Worm (Caenorhabditis elegans): Measurements from ENCODE around the gene F10E9.1.
"Not testable (repeated sequence)": the region's sequence is repeated elsewhere in the genome, so short reads cannot be mapped to it uniquely, and the experiment has no call there.

Gene F10E9.1

ce11 chrIII:8324412-8324811 is 1.4 kb downstream of the F10E9.1 start, which contains the start of gene F10E9.12:
Gene F10E9.12, plus strand, starts transcription at chrIII:8324542.
- TF ChIP-seq W03F9.2 (tag; optimal IDR thresholded peaks at IDR 0.05) (no peak), dao-5 (tag; optimal IDR thresholded peaks at IDR 0.05) (no peak), him-1 (tag; optimal IDR thresholded peaks at IDR 0.05) (no peak)

- no peak for TF ChIP-seq W03F9.2 (tag; optimal IDR thresholded peaks at IDR 0.05)
- no peak for TF ChIP-seq dao-5 (tag; optimal IDR thresholded peaks at IDR 0.05)
- no peak for TF ChIP-seq him-1 (tag; optimal IDR thresholded peaks at IDR 0.05)
These were observed 2.9 kb downstream of the F10E9.1 start, which contains the start of gene ZC262.13 for ce11 chrIII:8325574-8326513. Gene ZC262.13, plus strand, starts transcription at chrIII:8326214.

DNA sequence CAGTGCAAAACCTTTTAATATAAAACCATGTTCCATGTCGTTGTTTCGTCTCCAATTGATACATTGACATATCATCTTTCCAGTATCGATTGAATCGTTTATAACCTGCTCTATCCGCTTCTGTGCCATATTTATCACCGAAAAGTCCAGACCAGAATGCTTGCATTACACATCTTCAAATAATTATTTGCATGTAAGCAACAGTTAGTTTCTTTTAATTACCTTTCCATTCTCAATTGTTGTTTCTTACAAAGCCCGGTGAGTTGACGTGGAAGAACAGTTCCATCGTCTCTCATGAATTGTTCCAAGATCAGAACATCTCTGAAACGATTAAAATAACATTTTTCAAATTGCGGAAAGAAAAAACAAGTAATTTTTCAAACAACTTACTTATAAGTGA is 8.2 kb downstream of the F10E9.1 start, which contains the start of gene iglr-2:
iglr-2 (minus strand) TSS at position 101 of the 400 bp plus-strand sequence.
- no peak for TF ChIP-seq him-1 (tag; optimal IDR thresholded peaks at IDR 0.05)
- no peak for TF ChIP-seq W03F9.2 (tag; optimal IDR thresholded peaks at IDR 0.05)
- no peak for TF ChIP-seq dao-5 (tag; optimal IDR thresholded peaks at IDR 0.05)

- TF ChIP-seq W03F9.2 (tag; optimal IDR thresholded peaks at IDR 0.05) (peak; percentile 19), him-1 (tag; optimal IDR thresholded peaks at IDR 0.05) (no peak)
These were observed 8.8 kb downstream of the F10E9.1 start, which contains the start of the genes mrps-18A and ZC262.2 for ce11 chrIII:8331779-8332178. Gene mrps-18A, minus strand, starts transcription at chrIII:8331919. Gene ZC262.2, plus strand, starts transcription at chrIII:8332062.

- no peak for TF ChIP-seq W03F9.2 (tag; optimal IDR thresholded peaks at IDR 0.05)
- no peak for TF ChIP-seq him-1 (tag; optimal IDR thresholded peaks at IDR 0.05)
- TF ChIP-seq dao-5 (tag; optimal IDR thresholded peaks at IDR 0.05) = no peak
These were observed 11.5 kb downstream of the F10E9.1 start, which contains the start of gene ZC262.4 for ce11 chrIII:8334432-8334831. Gene ZC262.4, minus strand, starts transcription at chrIII:8334532.

- not testable (repeated sequence) for TF ChIP-seq him-1, dao-5, W03F9.2 (tag; optimal IDR thresholded peaks at IDR 0.05)
These were observed 16.4 kb downstream of the F10E9.1 start, which contains the start of gene clc-28 for ce11 chrIII:8339372-8339771. Gene clc-28, minus strand, starts transcription at chrIII:8339472.

DNA sequence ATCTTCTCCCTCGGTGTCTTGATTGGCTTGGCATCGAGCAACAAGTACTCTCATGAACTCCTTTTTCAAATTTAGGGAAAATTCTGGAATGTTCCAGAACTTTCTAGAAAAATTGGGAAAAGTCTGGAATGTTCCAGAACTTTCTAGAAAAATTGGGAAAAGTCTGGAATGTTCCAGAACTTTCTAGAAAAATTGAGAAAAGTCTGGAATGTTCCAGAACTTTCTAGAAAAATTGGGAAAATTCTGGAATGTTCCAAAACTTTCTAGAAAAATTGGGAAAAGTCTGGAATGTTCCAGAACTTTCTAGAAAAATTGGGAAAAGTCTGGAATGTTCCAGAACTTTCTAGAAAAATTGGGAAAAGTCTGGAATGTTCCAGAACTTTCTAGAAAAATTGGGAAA is 21.3 kb downstream of the F10E9.1 start, which contains the start of gene ZC262.7:
ZC262.7 (minus strand) TSS at position 54 of the 400 bp plus-strand sequence.
- not testable (repeated sequence) for TF ChIP-seq dao-5, him-1, W03F9.2 (tag; optimal IDR thresholded peaks at IDR 0.05)

ce11 chrIII:8347822-8348221 is 24.9 kb downstream of the F10E9.1 start, which contains the start of gene clc-29:
Gene clc-29, minus strand, starts transcription at chrIII:8347922.
- not testable (repeated sequence) for TF ChIP-seq dao-5, him-1, W03F9.2 (tag; optimal IDR thresholded peaks at IDR 0.05)

DNA sequence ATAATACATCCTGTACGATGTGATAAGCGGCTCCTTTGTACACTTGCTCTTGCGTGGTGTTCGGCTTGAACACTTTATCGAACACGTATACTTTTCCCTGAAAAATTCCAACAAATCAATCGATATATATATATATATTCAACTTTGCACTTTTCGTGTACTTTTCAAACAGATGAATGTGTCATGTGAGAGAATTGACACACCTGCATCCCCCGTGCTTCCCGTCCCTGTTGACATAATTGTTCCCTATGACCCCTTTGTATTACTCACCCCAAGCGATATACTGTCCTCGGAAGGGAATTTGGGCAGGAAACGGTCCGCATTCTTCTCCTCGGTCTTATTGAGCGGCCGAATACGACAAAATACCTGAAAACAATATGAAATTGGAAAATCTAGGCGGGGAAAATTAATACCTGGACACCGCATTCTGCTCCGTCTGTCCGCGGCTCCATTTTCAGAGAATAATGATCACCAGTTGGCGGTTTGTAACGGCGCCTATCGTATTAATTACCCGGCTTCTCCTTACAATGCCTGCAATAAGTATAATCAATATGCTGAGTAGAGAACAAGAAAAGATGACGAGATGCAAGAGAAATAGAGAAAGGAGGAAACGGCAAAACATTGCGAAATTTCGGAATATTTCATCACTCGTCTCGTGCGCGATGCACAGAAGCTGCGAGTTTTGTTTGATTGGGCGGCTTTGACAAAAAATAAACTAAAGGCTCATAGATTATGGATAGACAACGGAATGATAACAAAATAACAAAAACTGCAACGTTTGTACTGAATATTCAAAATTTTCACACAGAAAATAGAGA is 31.9 kb downstream of the F10E9.1 start, which contains the start of gene unc-116:
unc-116 (minus strand) TSS at position 531 of the 818 bp plus-strand sequence.
- TF ChIP-seq him-1 (tag; optimal IDR thresholded peaks at IDR 0.05) = peak; percentile 17
- TF ChIP-seq W03F9.2 (tag; optimal IDR thresholded peaks at IDR 0.05) = no peak
- TF ChIP-seq dao-5 (tag; optimal IDR thresholded peaks at IDR 0.05) = no peak

DNA sequence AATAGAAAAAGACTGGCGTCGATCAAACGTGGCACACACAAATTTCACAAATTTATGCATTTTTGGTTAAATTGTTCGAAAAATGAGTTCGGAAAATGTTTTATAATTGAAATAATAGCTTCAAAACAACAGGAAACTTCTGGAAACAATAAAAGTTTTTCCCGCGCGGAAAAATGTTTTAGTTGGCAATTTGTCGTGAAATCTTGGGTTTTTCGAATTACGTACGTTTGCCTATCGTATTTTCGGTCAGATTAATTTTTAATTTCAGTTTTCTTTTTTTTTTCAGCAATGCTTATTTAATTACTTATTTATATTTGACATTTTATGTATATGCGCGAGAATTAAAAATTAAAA is 32.5 kb downstream of the F10E9.1 start:
- no peak for TF ChIP-seq him-1 (tag; optimal IDR thresholded peaks at IDR 0.05)
- no peak for TF ChIP-seq W03F9.2 (tag; optimal IDR thresholded peaks at IDR 0.05)
- no peak for TF ChIP-seq dao-5 (tag; optimal IDR thresholded peaks at IDR 0.05)

- TF ChIP-seq dao-5 (tag; optimal IDR thresholded peaks at IDR 0.05) (no peak), W03F9.2 (tag; optimal IDR thresholded peaks at IDR 0.05) (peak; percentile 46)
These were observed 33.5 kb downstream of the F10E9.1 start for ce11 chrIII:8356407-8356881.

- TF ChIP-seq dao-5 (tag; optimal IDR thresholded peaks at IDR 0.05) (no peak), W03F9.2 (tag; optimal IDR thresholded peaks at IDR 0.05) (peak; percentile 65)
These were observed 35.3 kb downstream of the F10E9.1 start, which contains the start of the genes R05D3.8 and rfp-1 for ce11 chrIII:8358213-8358672. Gene R05D3.8, minus strand, starts transcription at chrIII:8358327. Gene rfp-1, plus strand, starts transcription at chrIII:8358622.

All from whole organism, L4/young adult.